Fruit fly (Drosophila melanogaster) Kc167 (cell line): ENCODE data around the gene CG7149.

Experiments used
- Myc ChIP-seq: fragments of >200 bp; optimal IDR thresholded peaks from 2 replicates; lab custom pipeline; 2017; ENCODE audit warnings: missing external identifiers
- h ChIP-seq: fragments of >200 bp; optimal IDR thresholded peaks from 3 replicates; lab custom pipeline; 2018; ENCODE audit warnings: missing external identifiers
- insv ChIP-seq: fragments of >200 bp; optimal IDR thresholded peaks from 3 replicates; lab custom pipeline; 2018; ENCODE audit warnings: missing external identifiers
- psq ChIP-seq: fragments of >200 bp; optimal IDR thresholded peaks from 2 replicates; lab custom pipeline; 2017; ENCODE audit warnings: missing external identifiers
- ttk ChIP-seq: sonication (Bioruptor generic); optimal IDR thresholded peaks from 2 replicates; lab custom pipeline; 2017; ENCODE audit warnings: missing external identifiers

dm6 chr2L:7771891-7772290 lies 18.5 kb downstream of the CG7149 start:
- TF ChIP-seq ttk, result no peak
- TF ChIP-seq h, result no peak
- TF ChIP-seq insv, result no peak
- no peak for TF ChIP-seq Myc (lab: Kevin White, UChicago)
- TF ChIP-seq psq (lab: Kevin White, UChicago), result no peak
